Fruit fly (Drosophila melanogaster) whole organism, prepupa: ENCODE measurements around the gene ddbt.

Experiments used
- Blimp-1 ChIP-seq: fragments of 200-800 bp; sonication (Bioruptor generic); optimal IDR thresholded peaks from 3 replicates; lab custom pipeline; 2017; ENCODE audit warnings: missing biosample characterization, missing genetic modification characterization, mild to moderate bottlenecking, moderate library complexity, missing genetic modification reagents
- CG10631 ChIP-seq: fragments of 200-800 bp; sonication (Bioruptor generic); optimal IDR thresholded peaks from 2 replicates; lab custom pipeline; 2016; ENCODE audit warnings: missing biosample characterization, missing genetic modification characterization
- CG10669 ChIP-seq: fragments of 200-800 bp; sonication (Bioruptor generic); optimal IDR thresholded peaks from 3 replicates; lab custom pipeline; 2018; ENCODE audit warnings: missing biosample characterization, mild to moderate bottlenecking, missing genetic modification characterization, moderate library complexity
- CG11294 ChIP-seq: fragments of 200-800 bp; sonication (Bioruptor generic); IDR thresholded peaks from 2 replicates; pipeline ENCODE4 v1.3.6; 2022; ENCODE audit warnings: missing biosample characterization, missing genetic modification characterization
- CG11762 ChIP-seq: fragments of 200-800 bp; sonication (Bioruptor generic); optimal IDR thresholded peaks from 3 replicates; lab custom pipeline; 2016; ENCODE audit warnings: missing biosample characterization, missing genetic modification characterization; ENCODE audit not compliant: insufficient read depth
- CG11902 ChIP-seq: fragments of 200-800 bp; sonication (Bioruptor generic); optimal IDR thresholded peaks from 3 replicates; lab custom pipeline; 2016; ENCODE audit warnings: missing biosample characterization, missing genetic modification characterization
- CG15336 ChIP-seq: fragments of 200-800 bp; sonication (Bioruptor generic); IDR thresholded peaks from 2 replicates; pipeline ENCODE4 v1.3.6; 2022; ENCODE audit warnings: missing biosample characterization, missing genetic modification characterization
- CG1621 ChIP-seq: fragments of 200-800 bp; sonication (Bioruptor generic); optimal IDR thresholded peaks from 3 replicates; lab custom pipeline; 2018; ENCODE audit warnings: missing biosample characterization, mild to moderate bottlenecking, missing genetic modification characterization
- CG16779 ChIP-seq: fragments of 200-800 bp; sonication (Bioruptor generic); optimal IDR thresholded peaks from 3 replicates; lab custom pipeline; 2017; ENCODE audit warnings: missing biosample characterization, mild to moderate bottlenecking, missing genetic modification characterization
- CG31627 ChIP-seq: fragments of 200-800 bp; sonication (Bioruptor generic); optimal IDR thresholded peaks from 3 replicates; lab custom pipeline; 2016; ENCODE audit warnings: missing biosample characterization, missing genetic modification characterization
- CG34406 ChIP-seq: fragments of 200-800 bp; sonication (Bioruptor generic); optimal IDR thresholded peaks from 3 replicates; lab custom pipeline; 2016; ENCODE audit warnings: missing biosample characterization, missing genetic modification characterization
- CG4318 ChIP-seq: fragments of 200-800 bp; sonication (Bioruptor generic); optimal IDR thresholded peaks from 3 replicates; lab custom pipeline; 2017; ENCODE audit warnings: missing biosample characterization, mild to moderate bottlenecking, missing genetic modification characterization
- CG6276 ChIP-seq: fragments of 200-800 bp; sonication (Bioruptor generic); optimal IDR thresholded peaks from 2 replicates; lab custom pipeline; 2017; ENCODE audit warnings: missing biosample characterization, mild to moderate bottlenecking, missing genetic modification characterization
- CG6808 ChIP-seq: fragments of 200-800 bp; sonication (Bioruptor generic); optimal IDR thresholded peaks from 3 replicates; lab custom pipeline; 2017; ENCODE audit warnings: missing biosample characterization, missing genetic modification characterization, mild to moderate bottlenecking, moderate library complexity, missing genetic modification reagents
- CG7368 ChIP-seq: fragments of 200-800 bp; sonication (Bioruptor generic); optimal IDR thresholded peaks from 3 replicates; lab custom pipeline; 2016; ENCODE audit warnings: missing biosample characterization, missing genetic modification characterization
- CG8319 ChIP-seq: fragments of 200-800 bp; sonication (Bioruptor generic); optimal IDR thresholded peaks from 3 replicates; lab custom pipeline; 2016; ENCODE audit warnings: missing biosample characterization, missing genetic modification characterization
- CG8632 ChIP-seq: fragments of 200-800 bp; sonication (Bioruptor generic); optimal IDR thresholded peaks from 3 replicates; lab custom pipeline; 2016; ENCODE audit warnings: missing biosample characterization, missing genetic modification characterization
- Eip75B ChIP-seq: fragments of 200-800 bp; sonication (Bioruptor generic); optimal IDR thresholded peaks from 3 replicates; lab custom pipeline; 2016; ENCODE audit warnings: missing biosample characterization, missing genetic modification characterization
- Eip78C ChIP-seq: fragments of 200-800 bp; sonication (Bioruptor generic); peaks from one replicate; lab custom pipeline; 2016; ENCODE audit warnings: missing biosample characterization, missing genetic modification characterization
- Eip93F ChIP-seq: fragments of 200-800 bp; sonication (Bioruptor generic); optimal IDR thresholded peaks from 2 replicates; lab custom pipeline; 2016; ENCODE audit warnings: missing biosample characterization, mild to moderate bottlenecking, missing genetic modification characterization
- Ets21C ChIP-seq: fragments of 200-800 bp; sonication (Bioruptor generic); optimal IDR thresholded peaks from 3 replicates; lab custom pipeline; 2016; ENCODE audit warnings: missing biosample characterization, missing genetic modification characterization
- Ets96B ChIP-seq: fragments of 200-800 bp; optimal IDR thresholded peaks from 2 replicates; lab custom pipeline; 2019; ENCODE audit warnings: missing biosample characterization, mild to moderate bottlenecking, missing genetic modification characterization, moderate library complexity
- Hr38 ChIP-seq: sonication (Bioruptor generic); optimal IDR thresholded peaks from 2 replicates; lab custom pipeline; 2016; ENCODE audit warnings: missing biosample characterization, missing genetic modification characterization
- Hr39 ChIP-seq: fragments of 200-800 bp; sonication (Bioruptor generic); optimal IDR thresholded peaks from 2 replicates; lab custom pipeline; 2016; ENCODE audit warnings: missing biosample characterization, missing genetic modification characterization
- Lpt ChIP-seq: fragments of 200-800 bp; sonication (Bioruptor generic); optimal IDR thresholded peaks from 3 replicates; lab custom pipeline; 2016; ENCODE audit warnings: missing biosample characterization, missing genetic modification characterization
- Met ChIP-seq: fragments of 200-800 bp; sonication (Bioruptor generic); optimal IDR thresholded peaks from 3 replicates; lab custom pipeline; 2016; ENCODE audit warnings: missing biosample characterization, missing genetic modification characterization
- OdsH ChIP-seq: fragments of 200-800 bp; sonication (Bioruptor generic); optimal IDR thresholded peaks from 3 replicates; lab custom pipeline; 2016; ENCODE audit warnings: missing biosample characterization, missing genetic modification characterization
- Smox ChIP-seq: fragments of 200-800 bp; sonication (Bioruptor generic); optimal IDR thresholded peaks from 3 replicates; lab custom pipeline; 2016; ENCODE audit warnings: missing biosample characterization, missing genetic modification characterization
- Sox102F ChIP-seq: fragments of 200-800 bp; sonication (Bioruptor generic); optimal IDR thresholded peaks from 2 replicates; lab custom pipeline; 2016; ENCODE audit warnings: missing biosample characterization, mild to moderate bottlenecking, missing genetic modification characterization
- Sox14 ChIP-seq: fragments of 200-800 bp; sonication (Bioruptor generic); optimal IDR thresholded peaks from 3 replicates; lab custom pipeline; 2016; ENCODE audit warnings: missing biosample characterization, missing genetic modification characterization
- Sox15 ChIP-seq: fragments of 200-800 bp; sonication (Bioruptor generic); optimal IDR thresholded peaks from 3 replicates; lab custom pipeline; 2016; ENCODE audit warnings: missing biosample characterization, missing genetic modification characterization
- achi ChIP-seq: fragments of 200-800 bp; sonication (Bioruptor generic); optimal IDR thresholded peaks from 3 replicates; lab custom pipeline; 2016; ENCODE audit warnings: missing biosample characterization, missing genetic modification characterization
- acj6 ChIP-seq: fragments of 200-800 bp; sonication (Bioruptor generic); optimal IDR thresholded peaks from 3 replicates; lab custom pipeline; 2016; ENCODE audit warnings: missing biosample characterization, missing genetic modification characterization
- dac ChIP-seq: fragments of 200-800 bp; sonication (Bioruptor generic); optimal IDR thresholded peaks from 2 replicates; lab custom pipeline; 2017; ENCODE audit warnings: missing biosample characterization, mild to moderate bottlenecking, missing genetic modification characterization
- dsx ChIP-seq: fragments of 200-800 bp; optimal IDR thresholded peaks from 3 replicates; lab custom pipeline; 2019; ENCODE audit warnings: missing biosample characterization, mild to moderate bottlenecking, missing genetic modification characterization, moderate library complexity; ENCODE audit not compliant: poor library complexity, severe bottlenecking
- esn ChIP-seq: fragments of 200-800 bp; sonication (Bioruptor generic); optimal IDR thresholded peaks from 2 replicates; lab custom pipeline; 2016; ENCODE audit warnings: missing biosample characterization, mild to moderate bottlenecking, missing genetic modification characterization, moderate library complexity
- fkh ChIP-seq: fragments of 200-800 bp; sonication (Bioruptor generic); optimal IDR thresholded peaks from 3 replicates; lab custom pipeline; 2017; ENCODE audit warnings: missing biosample characterization, mild to moderate bottlenecking, missing genetic modification characterization, moderate library complexity
- lz ChIP-seq: fragments of 200-800 bp; sonication (Bioruptor generic); optimal IDR thresholded peaks from 3 replicates; lab custom pipeline; 2016; ENCODE audit warnings: missing biosample characterization, missing genetic modification characterization
- pdm3 ChIP-seq: fragments of 200-800 bp; sonication (Bioruptor generic); optimal IDR thresholded peaks from 3 replicates; lab custom pipeline; 2016; ENCODE audit warnings: missing biosample characterization, missing genetic modification characterization
- salr ChIP-seq, 2 experiments: fragments of 200-800 bp; sonication (Bioruptor generic); optimal IDR thresholded peaks; 3 replicates each; lab custom pipeline; 2016 to 2018; ENCODE audit warnings: missing biosample characterization in 2 of 2, missing genetic modification characterization in 2 of 2, mild to moderate bottlenecking in 1 of 2
- spab ChIP-seq: fragments of 200-800 bp; sonication (Bioruptor generic); optimal IDR thresholded peaks from 2 replicates; lab custom pipeline; 2017; ENCODE audit warnings: missing biosample characterization, mild to moderate bottlenecking, missing genetic modification characterization, missing genetic modification reagents
- ss ChIP-seq, 2 experiments: fragments of 200-800 bp; sonication (Bioruptor generic); optimal IDR thresholded peaks; 2 replicates in 1 of 2; 3 replicates in 1 of 2; lab custom pipeline; 2017 to 2018; ENCODE audit warnings: mild to moderate bottlenecking in 2 of 2, missing biosample characterization in 2 of 2, missing genetic modification characterization in 2 of 2, moderate library complexity in 1 of 2
- svp ChIP-seq: fragments of 200-800 bp; sonication (Bioruptor generic); peaks from one replicate; lab custom pipeline; 2016; ENCODE audit warnings: missing biosample characterization, missing genetic modification characterization
- vri ChIP-seq: fragments of 200-800 bp; sonication (Bioruptor generic); optimal IDR thresholded peaks from 3 replicates; lab custom pipeline; 2016; ENCODE audit warnings: missing biosample characterization, mild to moderate bottlenecking, missing genetic modification characterization

Gene ddbt

DNA sequence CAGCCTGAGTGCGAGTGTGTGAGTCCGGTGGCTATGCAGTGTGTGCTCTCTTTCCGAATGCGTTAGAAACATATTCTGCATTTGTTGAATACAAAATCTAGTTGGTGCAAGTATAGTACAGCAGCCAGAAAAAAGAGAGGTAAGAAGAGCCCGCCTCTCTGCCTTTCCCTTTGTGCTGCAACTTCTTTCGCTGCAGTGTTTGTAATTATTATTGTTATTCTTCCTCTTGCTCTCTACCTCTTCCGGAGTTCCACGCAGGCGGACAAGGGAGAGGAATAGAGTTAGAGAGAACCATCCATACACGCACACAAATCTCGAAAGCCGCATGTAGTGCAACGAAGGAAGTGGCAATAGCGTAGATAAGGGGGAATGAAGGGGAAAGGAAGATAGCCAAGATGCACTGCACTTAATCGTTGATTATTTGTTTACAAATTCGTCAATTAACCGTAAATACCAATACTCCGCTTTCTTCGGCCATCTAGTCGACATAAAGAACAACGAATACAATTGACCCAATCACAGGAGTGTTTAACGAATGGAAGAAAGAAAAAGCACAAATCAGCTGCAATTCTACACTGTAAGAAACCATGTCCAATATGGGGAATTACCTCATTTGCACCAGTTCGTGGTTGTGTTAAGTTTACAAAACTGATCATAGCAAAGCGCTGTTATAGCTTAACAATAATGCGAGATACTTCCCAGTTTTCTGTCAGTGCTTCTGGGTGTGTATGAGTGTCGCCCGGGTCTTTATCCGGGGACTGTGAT lies 30.9 kb downstream of the ddbt start (continued):
- TF ChIP-seq esn (GFP tag; lab: Kevin White, UChicago) (peak; percentile 85), CG10631 (GFP tag; lab: Kevin White, UChicago) (peak; percentile 91), CG16779 (tag; lab: Kevin White, UChicago) (peak; percentile 81), pdm3 (GFP tag; lab: Kevin White, UChicago) (peak; percentile 91), CG7368 (GFP tag; lab: Kevin White, UChicago) (peak; percentile 91), Lpt (GFP tag; lab: Kevin White, UChicago) (peak; percentile 89), lz (GFP tag; lab: Kevin White, UChicago) (peak; percentile 85), Eip93F (peak; percentile 26), Eip75B (GFP tag; lab: Kevin White, UChicago) (peak; percentile 88), Sox14 (GFP tag; lab: Kevin White, UChicago) (peak; percentile 91), dac (GFP tag; lab: Kevin White, UChicago) (peak; percentile 89), Sox102F (peak; percentile 82), CG11762 (GFP tag; lab: Kevin White, UChicago) (peak; percentile 84), ss (GFP tag; optimal IDR thresholded peaks at IDR 0.05; lab: Kevin White, UChicago) (peak; percentile 61 to 75), CG31627 (GFP tag; lab: Kevin White, UChicago) (peak; percentile 88), CG1621 (peak; percentile 79), Hr38 (peak; percentile 74), CG8319 (peak; percentile 82), Smox (GFP tag; lab: Kevin White, UChicago) (peak; percentile 85), acj6 (GFP tag; lab: Kevin White, UChicago) (peak; percentile 89), CG6276 (GFP tag; lab: Kevin White, UChicago) (peak; percentile 89), Hr39 (peak; percentile 84), CG15336 (peak; percentile 91), CG4318 (GFP tag; lab: Kevin White, UChicago) (peak; percentile 86)

DNA sequence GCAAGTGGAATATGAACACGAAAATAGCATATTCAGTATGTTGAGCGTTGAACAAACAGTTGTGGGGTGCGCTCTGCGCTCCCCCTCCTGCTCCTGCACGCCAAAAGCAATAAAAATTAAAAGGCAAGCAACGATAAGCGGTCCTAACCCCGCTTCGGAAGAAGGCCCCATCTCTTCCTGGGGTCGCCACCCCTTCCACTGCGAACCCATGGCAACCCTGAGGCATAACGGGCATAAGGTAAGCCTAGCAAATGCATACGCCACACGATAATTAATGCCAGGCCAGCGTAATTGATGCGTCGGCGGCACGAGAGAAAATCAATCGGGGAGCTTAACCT lies 31.5 kb downstream of the ddbt start:
- TF ChIP-seq Ets96B (tag; lab: Kevin White, UChicago) (no peak), svp (GFP tag; lab: Kevin White, UChicago) (peak; percentile 57)

DNA sequence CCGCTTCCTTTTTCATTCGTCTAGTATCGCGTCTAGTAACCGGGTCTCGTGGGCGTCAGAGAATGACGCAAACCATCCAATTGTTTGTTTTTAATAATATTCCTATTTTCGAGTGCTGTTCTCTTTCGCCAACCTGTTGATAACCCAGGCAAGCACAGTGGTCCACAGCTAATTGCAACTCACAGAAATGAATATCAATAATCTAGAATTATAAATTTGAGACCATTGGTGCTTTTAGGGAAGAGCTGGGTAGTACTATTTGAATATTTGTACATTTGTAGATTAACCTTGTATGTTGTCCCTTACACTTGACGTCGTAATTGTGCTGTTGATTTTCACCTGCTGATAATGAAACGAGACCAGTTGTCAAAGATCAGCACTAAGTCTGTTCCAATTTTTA lies 32.9 kb downstream of the ddbt start:
- TF ChIP-seq CG8319 = no peak
- no peak for TF ChIP-seq CG10669 (GFP tag; lab: Kevin White, UChicago)
- no peak for TF ChIP-seq CG11902
- TF ChIP-seq Blimp-1 = no peak
- TF ChIP-seq achi (GFP tag; lab: Kevin White, UChicago) = no peak
- no peak for TF ChIP-seq dac (GFP tag; lab: Kevin White, UChicago)
- no peak for TF ChIP-seq Eip93F
- no peak for TF ChIP-seq CG11294 (GFP tag; lab: Robert Waterston, UW)
- TF ChIP-seq pdm3 (GFP tag; lab: Kevin White, UChicago) = no peak
- no peak for TF ChIP-seq CG16779 (tag; lab: Kevin White, UChicago)
- no peak for TF ChIP-seq fkh
- no peak for TF ChIP-seq Met (GFP tag; lab: Kevin White, UChicago)
- TF ChIP-seq CG6808 (GFP tag; lab: Kevin White, UChicago) = no peak
- TF ChIP-seq CG7368 (GFP tag; lab: Kevin White, UChicago) = no peak
- TF ChIP-seq vri (GFP tag; lab: Kevin White, UChicago) = peak; percentile 31
- TF ChIP-seq CG11762 (GFP tag; lab: Kevin White, UChicago) = no peak
- no peak for TF ChIP-seq dsx (GFP tag; lab: Kevin White, UChicago)
- TF ChIP-seq CG15336 = 0 out of 2 replicates have a peak, but pooled peaks have one; percentile 14
- TF ChIP-seq CG8632 = no peak
- TF ChIP-seq spab (GFP tag; lab: Kevin White, UChicago) = no peak
- no peak for TF ChIP-seq Smox (GFP tag; lab: Kevin White, UChicago)
- no peak for TF ChIP-seq lz (GFP tag; lab: Kevin White, UChicago)
- no peak for TF ChIP-seq CG34406 (GFP tag; lab: Kevin White, UChicago)
- TF ChIP-seq Eip78C = peak; percentile 52
- peak; percentile 6 for TF ChIP-seq OdsH
- peak; percentile 94 for TF ChIP-seq svp (GFP tag; lab: Kevin White, UChicago)
- peak; percentile 13 for TF ChIP-seq esn (GFP tag; lab: Kevin White, UChicago)
- TF ChIP-seq Ets21C (GFP tag; lab: Kevin White, UChicago) = no peak
- no peak for TF ChIP-seq Sox102F
- TF ChIP-seq Hr39 = peak; percentile 22
- TF ChIP-seq CG31627 (GFP tag; lab: Kevin White, UChicago) = no peak
- TF ChIP-seq Sox15 (GFP tag; lab: Kevin White, UChicago) = no peak
- TF ChIP-seq salr (GFP tag; optimal IDR thresholded peaks at IDR 0.05; lab: Kevin White, UChicago) = no peak
- no peak for TF ChIP-seq ss (GFP tag; optimal IDR thresholded peaks at IDR 0.05; lab: Kevin White, UChicago)
